Fruit fly (Drosophila melanogaster) whole organism: ENCODE data around the gene CG11889.

Experiments used
- CG8478 ChIP-seq: fragments of >200 bp; optimal IDR thresholded peaks from 2 replicates; lab custom pipeline; 2018; ENCODE audit warnings: inconsistent platforms
- Dll ChIP-seq: fragments of >200 bp; optimal IDR thresholded peaks from 2 replicates; lab custom pipeline; 2017
- EcR ChIP-seq, 2 experiments: fragments of >200 bp; optimal IDR thresholded peaks; 2 replicates each; lab custom pipeline; 2017; ENCODE audit warnings: missing biosample characterization in 2 of 2, missing genetic modification characterization in 2 of 2, missing genetic modification reagents in 2 of 2
- pan ChIP-seq: fragments of >200 bp; optimal IDR thresholded peaks from 2 replicates; lab custom pipeline; 2017
- psq ChIP-seq: fragments of >200 bp; optimal IDR thresholded peaks from 2 replicates; lab custom pipeline; 2017
- usp ChIP-seq: fragments of >200 bp; optimal IDR thresholded peaks from 2 replicates; lab custom pipeline; 2017; ENCODE audit warnings: missing biosample characterization, missing genetic modification characterization, mixed read lengths

dm6 chr3R:25273537-25273936 lies 3.5 kb downstream of the CG11889 start, which contains the start of gene CG11878:
- TF ChIP-seq psq (lab: Kevin White, UChicago) (no peak), usp (GFP tag; lab: Kevin White, UChicago) (no peak), Dll (lab: Kevin White, UChicago) (no peak), CG8478 (lab: Kevin White, UChicago) (no peak), EcR (GFP tag; optimal IDR thresholded peaks at IDR 0.05; lab: Kevin White, UChicago) (no peak), pan (lab: Kevin White, UChicago) (no peak)
